Fruit fly (Drosophila melanogaster): ENCODE results near the gene bap.

The bap gene

dm6 chr3R:21347815-21348186 is 40.9 kb upstream of the bap start (continued):
- TF ChIP-seq CG1647 (GFP tag; optimal IDR thresholded peaks at IDR 0.05): no peak
- TF ChIP-seq Sox102F (GFP tag; optimal IDR thresholded peaks at IDR 0.05): peak; percentile 38
- peak; percentile 35 for TF ChIP-seq lmd (GFP tag; IDR thresholded peaks at IDR 0.05)

- TF ChIP-seq pb (GFP tag; optimal IDR thresholded peaks at IDR 0.05) (no peak), CG11247 (GFP tag; IDR thresholded peaks at IDR 0.05) (no peak), lbe (GFP tag; optimal IDR thresholded peaks at IDR 0.05) (peak; percentile 15), Med (GFP tag) (peak; percentile 75), CG11093 (GFP tag; IDR thresholded peaks at IDR 0.05) (0 out of 3 replicates have a peak, but pooled peaks have one; percentile 20), lab (GFP tag; optimal IDR thresholded peaks at IDR 0.05) (peak; percentile 33), abd-A (tag; optimal IDR thresholded peaks at IDR 0.05) (peak; percentile 30), vvl (GFP tag; IDR thresholded peaks at IDR 0.05) (no peak), cg (GFP tag; optimal IDR thresholded peaks at IDR 0.05) (peak; percentile 13), CG15514 (GFP tag; optimal IDR thresholded peaks at IDR 0.05) (peak; percentile 2), maf-S (GFP tag; optimal IDR thresholded peaks at IDR 0.05) (no peak), sqz (GFP tag; optimal IDR thresholded peaks at IDR 0.05) (peak; percentile 7), CG17361 (GFP tag; IDR thresholded peaks at IDR 0.05) (no peak), CG8290 (GFP tag; optimal IDR thresholded peaks at IDR 0.05) (no peak), CG8290 (tag; optimal IDR thresholded peaks at IDR 0.05) (peak in 1 of 2 experiments; percentile 44), CG12104 (GFP tag; optimal IDR thresholded peaks at IDR 0.05) (no peak), CG12155 (GFP tag; optimal IDR thresholded peaks at IDR 0.05) (no peak), yki (optimal IDR thresholded peaks at IDR 0.05) (no peak), pros (GFP tag; optimal IDR thresholded peaks at IDR 0.05) (no peak), crp (GFP tag; optimal IDR thresholded peaks at IDR 0.05) (no peak), mirr (GFP tag; optimal IDR thresholded peaks at IDR 0.05) (peak; percentile 33), ap (GFP tag; IDR thresholded peaks at IDR 0.05) (no peak), CG17385 (GFP tag; optimal IDR thresholded peaks at IDR 0.05) (peak; percentile 89), zf30C (GFP tag; optimal IDR thresholded peaks at IDR 0.05) (no peak), pita (GFP tag; optimal IDR thresholded peaks at IDR 0.05) (no peak), Deaf1 (tag; optimal IDR thresholded peaks at IDR 0.05) (peak; percentile 90)
These were observed 40.2 kb upstream of the bap start for dm6 chr3R:21348367-21349038.

- peak; percentile 16 for TF ChIP-seq B-H2 (GFP tag; optimal IDR thresholded peaks at IDR 0.05)
- TF ChIP-seq CG5245 (GFP tag; optimal IDR thresholded peaks at IDR 0.05): no peak
- 0 out of 3 replicates have a peak, but pooled peaks have one; percentile 19 for TF ChIP-seq CG11093 (GFP tag; IDR thresholded peaks at IDR 0.05)
- TF ChIP-seq CG6272 (GFP tag; IDR thresholded peaks at IDR 0.05): no peak
- no peak for TF ChIP-seq Kr (GFP tag; optimal IDR thresholded peaks at IDR 0.05)
- no peak for TF ChIP-seq emc (GFP tag; optimal IDR thresholded peaks at IDR 0.05)
- TF ChIP-seq PHDP (tag; optimal IDR thresholded peaks at IDR 0.05): peak; percentile 3
- no peak for TF ChIP-seq CG42726 (GFP tag; IDR thresholded peaks at IDR 0.05; ENCODE audit: partially characterized antibody)
- no peak for TF ChIP-seq CG17568 (GFP tag; optimal IDR thresholded peaks at IDR 0.05)
- no peak for TF ChIP-seq CG2202 (tag; optimal IDR thresholded peaks at IDR 0.05)
- TF ChIP-seq Hey (tag; optimal IDR thresholded peaks at IDR 0.05): no peak
- TF ChIP-seq CrebB (tag; optimal IDR thresholded peaks at IDR 0.05): no peak
- TF ChIP-seq yki (optimal IDR thresholded peaks at IDR 0.05): no peak
- TF ChIP-seq Atf3 (GFP tag; optimal IDR thresholded peaks at IDR 0.05): no peak
- peak; percentile 52 for TF ChIP-seq CG12659 (GFP tag; optimal IDR thresholded peaks at IDR 0.05)
- peak; percentile 72 for TF ChIP-seq pros (GFP tag; optimal IDR thresholded peaks at IDR 0.05)
- no peak for TF ChIP-seq Fer3 (tag; optimal IDR thresholded peaks at IDR 0.05)
- no peak for TF ChIP-seq Opbp (GFP tag; IDR thresholded peaks at IDR 0.05; ENCODE audit: partially characterized antibody)
- no peak for TF ChIP-seq CG1233 (GFP tag; optimal IDR thresholded peaks at IDR 0.05)
- TF ChIP-seq esg (GFP tag; conservative IDR thresholded peaks at IDR 0.05): no peak
- TF ChIP-seq CG5180 (GFP tag; optimal IDR thresholded peaks at IDR 0.05): peak; percentile 16
These were observed 39.5 kb upstream of the bap start, which contains the start of gene aus for dm6 chr3R:21349039-21349781. aus (minus strand) TSS chr3R:21349601.
